Fruit fly (Drosophila melanogaster) whole organism, embryonic: ENCODE measurements around the gene CG7943.

Experiments used
- Antp ChIP-seq: fragments of 200-800 bp; sonication (Bioruptor generic); optimal IDR thresholded peaks from 3 replicates; lab custom pipeline; 2016; ENCODE audit warnings: missing biosample characterization, missing genetic modification characterization
- Atf3 ChIP-seq: fragments of 200-800 bp; sonication (Bioruptor generic); optimal IDR thresholded peaks from 3 replicates; lab custom pipeline; 2016; ENCODE audit warnings: missing biosample characterization, missing genetic modification characterization
- C15 ChIP-seq: fragments of 200-800 bp; sonication (Bioruptor generic); IDR thresholded peaks from 3 replicates; pipeline ENCODE4 v1.3.6; 2022; ENCODE audit warnings: missing biosample characterization, missing genetic modification characterization
- CG10654 ChIP-seq: fragments of 200-800 bp; sonication (Bioruptor generic); optimal IDR thresholded peaks from 2 replicates; lab custom pipeline; 2016; ENCODE audit warnings: missing biosample characterization, missing genetic modification characterization
- CG11560 ChIP-seq: fragments of 200-800 bp; sonication (Bioruptor generic); IDR thresholded peaks from 3 replicates; pipeline ENCODE4 v1.3.6; 2022; ENCODE audit warnings: missing biosample characterization, missing genetic modification characterization
- CG12299 ChIP-seq: fragments of 200-800 bp; sonication (Bioruptor generic); optimal IDR thresholded peaks from 2 replicates; lab custom pipeline; 2018; ENCODE audit warnings: missing biosample characterization, mild to moderate bottlenecking, missing genetic modification characterization
- CG15696 ChIP-seq: fragments of 200-800 bp; sonication (Bioruptor generic); optimal IDR thresholded peaks from 2 replicates; lab custom pipeline; 2019; ENCODE audit warnings: missing biosample characterization, mild to moderate bottlenecking, missing genetic modification characterization, moderate library complexity
- CG17359 ChIP-seq: fragments of 200-800 bp; sonication (Bioruptor generic); optimal IDR thresholded peaks from 3 replicates; lab custom pipeline; 2018; ENCODE audit warnings: missing biosample characterization, mild to moderate bottlenecking, missing genetic modification characterization, moderate library complexity
- CG17361 ChIP-seq: fragments of 200-800 bp; sonication (Bioruptor generic); IDR thresholded peaks from 3 replicates; pipeline ENCODE4 v1.3.6; 2022; ENCODE audit warnings: missing biosample characterization, missing genetic modification characterization
- CG1792 ChIP-seq: fragments of 200-800 bp; sonication (Bioruptor generic); optimal IDR thresholded peaks from 2 replicates; lab custom pipeline; 2016; ENCODE audit warnings: missing biosample characterization, missing genetic modification characterization
- CG18011 ChIP-seq: fragments of 200-800 bp; sonication (Bioruptor generic); optimal IDR thresholded peaks from 2 replicates; lab custom pipeline; 2017; ENCODE audit warnings: missing biosample characterization, missing genetic modification characterization, mild to moderate bottlenecking, moderate library complexity, missing genotype
- CG18476 ChIP-seq: fragments of 200-800 bp; sonication (Bioruptor generic); optimal IDR thresholded peaks from 2 replicates; lab custom pipeline; 2016; ENCODE audit warnings: missing biosample characterization, mild to moderate bottlenecking, missing genetic modification characterization
- CG2116 ChIP-seq: fragments of 200-800 bp; sonication (Bioruptor generic); optimal IDR thresholded peaks from 3 replicates; lab custom pipeline; 2018; ENCODE audit warnings: missing biosample characterization, mild to moderate bottlenecking, missing genetic modification characterization
- CG2120 ChIP-seq: fragments of 200-800 bp; sonication (Bioruptor generic); optimal IDR thresholded peaks from 3 replicates; lab custom pipeline; 2016; ENCODE audit warnings: missing biosample characterization, missing genetic modification characterization
- CG30403 ChIP-seq: fragments of 200-800 bp; sonication (Bioruptor generic); optimal IDR thresholded peaks from 3 replicates; lab custom pipeline; 2016; ENCODE audit warnings: missing biosample characterization, missing genetic modification characterization
- CG4328 ChIP-seq: fragments of 200-800 bp; sonication (Bioruptor generic); optimal IDR thresholded peaks from 3 replicates; lab custom pipeline; 2017; ENCODE audit warnings: missing biosample characterization, missing genetic modification reagents, missing genetic modification characterization
- CG6791 ChIP-seq: fragments of 200-800 bp; sonication (Bioruptor generic); IDR thresholded peaks from 3 replicates; pipeline ENCODE4 v1.3.6; 2022; ENCODE audit warnings: missing biosample characterization, missing genetic modification characterization; ENCODE audit not compliant: partially characterized antibody
- CG8924 ChIP-seq: fragments of 200-800 bp; optimal IDR thresholded peaks from 3 replicates; lab custom pipeline; 2019; ENCODE audit warnings: missing biosample characterization, mild to moderate bottlenecking, missing genetic modification characterization, moderate library complexity
- Dfd ChIP-seq, 2 experiments: fragments of >200 bp; optimal IDR thresholded peaks; 2 replicates each; lab custom pipeline; 2017; ENCODE audit warnings: missing biosample characterization in 2 of 2, missing genetic modification characterization in 2 of 2
- Dll ChIP-seq: fragments of 200-800 bp; sonication (Bioruptor generic); IDR thresholded peaks from 4 replicates; pipeline ENCODE4 v1.3.6; 2022; ENCODE audit warnings: missing biosample characterization, missing genetic modification characterization; ENCODE audit not compliant: partially characterized antibody
- Doc2 ChIP-seq: fragments of 200-800 bp; sonication (Bioruptor generic); IDR thresholded peaks from 2 replicates; pipeline ENCODE4 v1.3.6; 2022; ENCODE audit warnings: missing biosample characterization, missing genetic modification characterization
- Drgx ChIP-seq: fragments of 200-800 bp; sonication (Bioruptor generic); IDR thresholded peaks from 2 replicates; pipeline ENCODE4 v1.3.6; 2022; ENCODE audit warnings: missing biosample characterization, missing genetic modification characterization
- Fer2 ChIP-seq: fragments of 200-800 bp; sonication (Bioruptor generic); optimal IDR thresholded peaks from 2 replicates; lab custom pipeline; 2018; ENCODE audit warnings: missing biosample characterization, mild to moderate bottlenecking, missing genetic modification characterization, moderate library complexity
- HLH3B ChIP-seq: fragments of 200-800 bp; sonication (Bioruptor generic); IDR thresholded peaks from 2 replicates; pipeline ENCODE4 v1.3.6; 2022; ENCODE audit warnings: missing biosample characterization, missing genetic modification characterization
- Hey ChIP-seq: fragments of 200-800 bp; sonication (Bioruptor generic); optimal IDR thresholded peaks from 3 replicates; lab custom pipeline; 2018; ENCODE audit warnings: missing biosample characterization, mild to moderate bottlenecking, missing genetic modification characterization
- Lhr ChIP-seq: fragments of 200-800 bp; sonication (Bioruptor generic); optimal IDR thresholded peaks from 3 replicates; lab custom pipeline; 2017; ENCODE audit warnings: mild to moderate bottlenecking, missing biosample characterization, missing genetic modification reagents, missing genetic modification characterization
- Ravus ChIP-seq: fragments of 200-800 bp; sonication (Bioruptor generic); IDR thresholded peaks from 2 replicates; pipeline ENCODE4 v1.3.6; 2022; ENCODE audit warnings: missing biosample characterization, missing genetic modification characterization
- Sox100B ChIP-seq: fragments of 200-800 bp; sonication (Bioruptor generic); optimal IDR thresholded peaks from 3 replicates; lab custom pipeline; 2018; ENCODE audit warnings: missing biosample characterization, mild to moderate bottlenecking, missing genetic modification characterization
- Spps ChIP-seq: fragments of 200-800 bp; sonication (Bioruptor generic); optimal IDR thresholded peaks from 2 replicates; lab custom pipeline; 2018; ENCODE audit warnings: missing biosample characterization, mild to moderate bottlenecking, missing genetic modification characterization
- Stat92E ChIP-seq, 3 experiments: fragments of >200 bp in 2 of 3; fragments of 200-800 bp in 1 of 3; sonication (Bioruptor generic) in 1 of 3; optimal IDR thresholded peaks; 2 replicates each; lab custom pipeline; 2017 to 2019; ENCODE audit warnings: missing biosample characterization in 3 of 3, missing genetic modification characterization in 3 of 3, mild to moderate bottlenecking in 1 of 3, moderate library complexity in 1 of 3
- abd-A ChIP-seq: fragments of 200-800 bp; sonication (Bioruptor generic); optimal IDR thresholded peaks from 3 replicates; lab custom pipeline; 2019; ENCODE audit warnings: missing biosample characterization, mild to moderate bottlenecking, missing genetic modification characterization, moderate library complexity
- al ChIP-seq: fragments of 200-800 bp; sonication (Bioruptor generic); IDR thresholded peaks from 2 replicates; pipeline ENCODE4 v1.3.6; 2022; ENCODE audit warnings: missing biosample characterization, missing genetic modification characterization
- bsh ChIP-seq, 2 experiments: fragments of 200-800 bp; sonication (Bioruptor generic); optimal IDR thresholded peaks; 2 replicates each; lab custom pipeline; 2017 to 2018; ENCODE audit warnings: mild to moderate bottlenecking in 2 of 2, missing biosample characterization in 2 of 2, missing genetic modification characterization in 2 of 2, moderate library complexity in 1 of 2
- dm ChIP-seq: fragments of 200-800 bp; sonication (Bioruptor generic); optimal IDR thresholded peaks from 3 replicates; lab custom pipeline; 2016; ENCODE audit warnings: missing biosample characterization, missing genetic modification characterization
- dpn ChIP-seq, 2 experiments: fragments of 200-800 bp; sonication (Bioruptor generic); optimal IDR thresholded peaks; 3 replicates each; lab custom pipeline; 2016; ENCODE audit warnings: missing biosample characterization in 2 of 2, missing genetic modification characterization in 2 of 2
- eyg ChIP-seq: fragments of 200-800 bp; sonication (Bioruptor generic); optimal IDR thresholded peaks from 3 replicates; lab custom pipeline; 2016; ENCODE audit warnings: missing biosample characterization, missing genetic modification characterization
- gce ChIP-seq: fragments of 200-800 bp; sonication (Bioruptor generic); IDR thresholded peaks from 3 replicates; pipeline ENCODE4 v1.3.6; 2022; ENCODE audit warnings: missing biosample characterization, missing genetic modification characterization
- grn ChIP-seq: fragments of 200-800 bp; sonication (Bioruptor generic); optimal IDR thresholded peaks from 3 replicates; lab custom pipeline; 2017; ENCODE audit warnings: missing biosample characterization, missing genetic modification characterization
- gro ChIP-seq: fragments of 200-800 bp; sonication (Bioruptor generic); optimal IDR thresholded peaks from 2 replicates; lab custom pipeline; 2016; ENCODE audit warnings: missing biosample characterization, missing genetic modification characterization
- gsb ChIP-seq: fragments of 200-800 bp; sonication (Bioruptor generic); IDR thresholded peaks from 2 replicates; pipeline ENCODE4 v1.3.6; 2022; ENCODE audit warnings: missing biosample characterization, missing genetic modification characterization
- lmd ChIP-seq: fragments of 200-800 bp; sonication (Bioruptor generic); IDR thresholded peaks from 2 replicates; pipeline ENCODE4 v1.3.6; 2022; ENCODE audit warnings: missing biosample characterization, missing genetic modification characterization
- otp ChIP-seq: fragments of 200-800 bp; sonication (Bioruptor generic); IDR thresholded peaks from 3 replicates; pipeline ENCODE4, ENCODE4 v1.3.6; 2022; ENCODE audit warnings: missing biosample characterization, missing genetic modification characterization
- pan ChIP-seq, 4 experiments: fragments of >200 bp in 3 of 4; fragments of 200-800 bp in 1 of 4; sonication (Bioruptor generic) in 1 of 4; optimal IDR thresholded peaks in 3 of 4; IDR thresholded peaks in 1 of 4; 2 replicates each; pipeline versions ENCODE4 v1.3.6 to Lab custom; 2017 to 2022; ENCODE audit warnings: missing biosample characterization in 2 of 4, missing genetic modification characterization in 2 of 4, mixed read lengths in 1 of 4
- pb ChIP-seq: fragments of 200-800 bp; sonication (Bioruptor generic); optimal IDR thresholded peaks from 3 replicates; lab custom pipeline; 2016; ENCODE audit warnings: missing biosample characterization, missing genetic modification characterization
- sisA ChIP-seq: fragments of 200-800 bp; sonication (Bioruptor generic); IDR thresholded peaks from 2 replicates; pipeline ENCODE4 v1.3.6; 2022; ENCODE audit warnings: missing biosample characterization, missing genetic modification characterization
- trem ChIP-seq: fragments of 200-800 bp; optimal IDR thresholded peaks from 3 replicates; lab custom pipeline; 2019; ENCODE audit warnings: missing biosample characterization, mild to moderate bottlenecking, missing genetic modification characterization, moderate library complexity
- trh ChIP-seq: fragments of 200-800 bp; sonication (Bioruptor generic); optimal IDR thresholded peaks from 2 replicates; lab custom pipeline; 2016; ENCODE audit warnings: missing biosample characterization, missing genetic modification characterization
- unc-4 ChIP-seq: fragments of 200-800 bp; sonication (Bioruptor generic); IDR thresholded peaks from 2 replicates; pipeline ENCODE4 v1.3.6; 2022; ENCODE audit warnings: missing biosample characterization, missing genetic modification characterization; ENCODE audit not compliant: partially characterized antibody
- z ChIP-seq: fragments of 200-800 bp; sonication (Bioruptor generic); IDR thresholded peaks from 3 replicates; pipeline ENCODE4 v1.3.6; 2022; ENCODE audit warnings: missing biosample characterization, missing genetic modification characterization

The CG7943 gene

dm6 chr3R:30021559-30022451, 24.5 kb upstream of the CG7943 start, which contains the start of gene Mgat2 (continued):
- TF ChIP-seq eyg (peak; percentile 35), CG11560 (tag; lab: Robert Waterston, UW) (no peak), trh (no peak), bsh (GFP tag; optimal IDR thresholded peaks at IDR 0.05; lab: Kevin White, UChicago) (peak; percentile 18 to 61), CG30403 (GFP tag; lab: Kevin White, UChicago) (no peak), CG6791 (GFP tag; lab: Robert Waterston, UW) (peak; percentile 86), pb (GFP tag; lab: Kevin White, UChicago) (peak; percentile 25), trem (tag; lab: Kevin White, UChicago) (no peak), Doc2 (GFP tag; lab: Robert Waterston, UW) (no peak), Fer2 (tag; lab: Kevin White, UChicago) (no peak), otp (no peak), Atf3 (GFP tag; lab: Kevin White, UChicago) (no peak), CG2120 (no peak), CG4328 (GFP tag; lab: Kevin White, UChicago) (peak; percentile 9), CG8924 (tag; lab: Kevin White, UChicago) (peak; percentile 83), CG2116 (GFP tag; lab: Kevin White, UChicago) (no peak), Hey (tag; lab: Kevin White, UChicago) (no peak), grn (GFP tag; lab: Kevin White, UChicago) (peak; percentile 27), dpn (GFP tag; optimal IDR thresholded peaks at IDR 0.05; lab: Kevin White, UChicago) (no peak), CG18011 (GFP tag; lab: Kevin White, UChicago) (no peak), CG1792 (GFP tag; lab: Kevin White, UChicago) (no peak), CG17361 (GFP tag; lab: Robert Waterston, UW) (peak; percentile 5; the same call in 1 of the 3 replicates), Dll (GFP tag; lab: Robert Waterston, UW) (peak; percentile 96), Lhr (GFP tag; lab: Kevin White, UChicago) (no peak), gro (GFP tag; lab: Kevin White, UChicago) (peak; percentile 45), unc-4 (GFP tag; lab: Robert Waterston, UW) (peak; percentile 91), gsb (GFP tag; lab: Robert Waterston, UW) (no peak), Drgx (GFP tag; lab: Robert Waterston, UW) (peak; percentile 46), Dfd (GFP tag; optimal IDR thresholded peaks at IDR 0.05; lab: Kevin White, UChicago) (no peak), CG18476 (no peak), al (GFP tag; lab: Robert Waterston, UW) (no peak), C15 (no peak), CG10654 (no peak), Antp (no peak), gce (GFP tag; lab: Robert Waterston, UW) (peak; percentile 31; the same call in 1 of the 3 replicates), lmd (GFP tag; lab: Robert Waterston, UW) (no peak), Ravus (GFP tag; lab: Robert Waterston, UW) (no peak), sisA (GFP tag; lab: Robert Waterston, UW) (no peak), CG15696 (no peak), z (GFP tag; lab: Robert Waterston, UW) (peak; percentile 93), Spps (tag; lab: Kevin White, UChicago) (peak; percentile 63), CG17359 (tag; lab: Kevin White, UChicago) (no peak), dm (GFP tag; lab: Kevin White, UChicago) (peak; percentile 8), pan (optimal IDR thresholded peaks at IDR 0.05; lab: Kevin White, UChicago) (no peak), pan (GFP tag; optimal IDR thresholded peaks at IDR 0.05 in 1 of 2, IDR thresholded peaks at IDR 0.05 in 1 of 2) (no peak), Sox100B (GFP tag; lab: Kevin White, UChicago) (no peak), Stat92E (GFP tag; optimal IDR thresholded peaks at IDR 0.05; lab: Kevin White, UChicago) (peak in 1 of 3 experiments; percentile 88), CG12299 (no peak), abd-A (tag; lab: Kevin White, UChicago) (peak; percentile 96), HLH3B (GFP tag; lab: Robert Waterston, UW) (no peak)
